Worm (Caenorhabditis elegans) whole organism, L1 larva: ENCODE results near the gene AH9.6.

Source experiments
- C16A3.4 ChIP-seq: fragments of 150-350 bp; optimal IDR thresholded peaks from 2 replicates; lab custom pipeline; 2014; ENCODE audit warnings: missing biosample characterization, missing genetic modification characterization
- C34B4.2 ChIP-seq: sonication (generic microtip); optimal IDR thresholded peaks from 2 replicates; lab custom pipeline; 2017; ENCODE audit warnings: mild to moderate bottlenecking, missing genetic modification characterization, missing compliant biosample characterization
- Y116A8C.19 ChIP-seq: sonication (generic microtip); optimal IDR thresholded peaks from 2 replicates; lab custom pipeline; 2016; ENCODE audit warnings: missing compliant biosample characterization, missing genetic modification characterization, borderline replicate concordance
- aly-2 ChIP-seq: fragments of 150-350 bp; optimal IDR thresholded peaks from 2 replicates; lab custom pipeline; 2014; ENCODE audit warnings: missing biosample characterization, missing genetic modification characterization
- blmp-1 ChIP-seq: fragments of 150-350 bp; optimal IDR thresholded peaks from 2 replicates; lab custom pipeline; 2014; ENCODE audit warnings: missing biosample characterization, missing genetic modification characterization
- ceh-82 ChIP-seq, 3 experiments: fragments of 150-350 bp in 1 of 3; sonication (generic microtip) in 2 of 3; optimal IDR thresholded peaks; 2 replicates each; lab custom pipeline; 2014 to 2017; ENCODE audit warnings: missing biosample characterization in 3 of 3, missing genetic modification characterization in 3 of 3
- ces-1 ChIP-seq: fragments of 150-350 bp; optimal IDR thresholded peaks from 2 replicates; lab custom pipeline; 2014; ENCODE audit warnings: missing biosample characterization, missing genetic modification reagents, missing genetic modification characterization
- dpl-1 ChIP-seq, 3 experiments: fragments of 150-350 bp in 2 of 3; sonication (generic microtip) in 1 of 3; optimal IDR thresholded peaks; 2 replicates each; lab custom pipeline; 2014 to 2017; ENCODE audit warnings: missing biosample characterization in 3 of 3, missing genetic modification characterization in 3 of 3, missing genetic modification reagents in 3 of 3
- dsc-1 ChIP-seq: sonication (generic microtip); optimal IDR thresholded peaks from 2 replicates; lab custom pipeline; 2016; ENCODE audit warnings: mild to moderate bottlenecking, missing genetic modification characterization, missing compliant biosample characterization
- efl-1 ChIP-seq, 4 experiments: fragments of 150-350 bp; optimal IDR thresholded peaks in 3 of 4; peaks in 1 of 4; 1 replicate in 1 of 4; 2 replicates in 3 of 4; lab custom pipeline; 2014; ENCODE audit warnings: missing biosample characterization in 2 of 4, missing genetic modification characterization in 2 of 4, missing genetic modification reagents in 2 of 4
- egl-27 ChIP-seq, 2 experiments: fragments of 150-350 bp in 1 of 2; sonication (generic microtip); optimal IDR thresholded peaks; 3 replicates each; lab custom pipeline; 2017 to 2018; ENCODE audit warnings: missing biosample characterization in 2 of 2, missing genetic modification characterization in 2 of 2, missing genetic modification reagents in 2 of 2
- elt-3 ChIP-seq, 6 experiments: fragments of 150-350 bp in 1 of 6; sonication (generic microtip); optimal IDR thresholded peaks; 2 replicates each; lab custom pipeline; 2017 to 2018; ENCODE audit warnings: missing biosample characterization in 6 of 6, missing genetic modification characterization in 6 of 6, inconsistent platforms in 1 of 6
- grh-1 ChIP-seq: fragments of 200-800 bp; sonication (Bioruptor generic); IDR thresholded peaks from 2 replicates; pipeline ENCODE4 v1.3.6; 2022; ENCODE audit warnings: missing genetic modification reagents, missing genetic modification characterization, missing compliant biosample characterization
- hpl-2 ChIP-seq: fragments of 150-350 bp; optimal IDR thresholded peaks from 2 replicates; lab custom pipeline; 2014; ENCODE audit warnings: missing biosample characterization, missing genetic modification reagents, missing genetic modification characterization
- irx-1 ChIP-seq: sonication (generic microtip); optimal IDR thresholded peaks from 2 replicates; lab custom pipeline; 2016; ENCODE audit warnings: missing genetic modification characterization, missing compliant biosample characterization
- jun-1 ChIP-seq: fragments of 150-350 bp; optimal IDR thresholded peaks from 2 replicates; lab custom pipeline; 2014; ENCODE audit warnings: missing biosample characterization, missing genetic modification reagents, missing genetic modification characterization
- lin-13 ChIP-seq: fragments of 150-350 bp; optimal IDR thresholded peaks from 2 replicates; lab custom pipeline; 2014; ENCODE audit warnings: missing biosample characterization, missing genetic modification reagents, missing genetic modification characterization
- lin-14 ChIP-seq: fragments of 200-800 bp; sonication (Bioruptor generic); optimal IDR thresholded peaks from 2 replicates; lab custom pipeline; 2018; ENCODE audit warnings: mild to moderate bottlenecking, missing genetic modification characterization, moderate library complexity, missing compliant biosample characterization
- lin-15B ChIP-seq: fragments of 150-350 bp; sonication (generic microtip); optimal IDR thresholded peaks from 3 replicates; lab custom pipeline; 2014; ENCODE audit warnings: missing biosample characterization, missing genetic modification characterization
- lin-39 ChIP-seq: fragments of 150-350 bp; optimal IDR thresholded peaks from 2 replicates; lab custom pipeline; 2014; ENCODE audit warnings: missing biosample characterization, missing genetic modification reagents, missing genetic modification characterization
- lir-3 ChIP-seq: sonication (generic microtip); optimal IDR thresholded peaks from 2 replicates; lab custom pipeline; 2016; ENCODE audit warnings: mild to moderate bottlenecking, missing genetic modification characterization, moderate library complexity, missing compliant biosample characterization; ENCODE audit not compliant: poor library complexity
- mab-9 ChIP-seq: fragments of 200-800 bp; sonication (Bioruptor generic); IDR thresholded peaks from 2 replicates; pipeline ENCODE4 v1.3.6; 2022; ENCODE audit warnings: missing genetic modification reagents, missing genetic modification characterization, missing compliant biosample characterization
- mep-1 ChIP-seq: fragments of 150-350 bp; optimal IDR thresholded peaks from 2 replicates; lab custom pipeline; 2014; ENCODE audit warnings: missing biosample characterization, missing genetic modification characterization
- nhr-28 ChIP-seq: fragments of 150-350 bp; optimal IDR thresholded peaks from 2 replicates; lab custom pipeline; 2014; ENCODE audit warnings: missing biosample characterization, missing genetic modification characterization
- nhr-85 ChIP-seq: sonication (generic microtip); peaks from one replicate; lab custom pipeline; 2016; ENCODE audit warnings: missing genetic modification characterization, inconsistent platforms, missing compliant biosample characterization
- pag-3 ChIP-seq: sonication (generic microtip); optimal IDR thresholded peaks from 2 replicates; lab custom pipeline; 2017; ENCODE audit warnings: missing genetic modification characterization, mild to moderate bottlenecking, missing compliant biosample characterization, antibody characterized with exemption, borderline replicate concordance; ENCODE audit not compliant: insufficient read depth
- pax-3 ChIP-seq: fragments of 200-800 bp; sonication (Bioruptor generic); optimal IDR thresholded peaks from 2 replicates; lab custom pipeline; 2018; ENCODE audit warnings: mild to moderate bottlenecking, missing genetic modification characterization, moderate library complexity, missing compliant biosample characterization
- pqm-1 ChIP-seq: sonication (generic microtip); optimal IDR thresholded peaks from 3 replicates; lab custom pipeline; 2017; ENCODE audit warnings: missing biosample characterization, missing genetic modification characterization
- rnt-1 ChIP-seq: sonication (generic microtip); optimal IDR thresholded peaks from 2 replicates; lab custom pipeline; 2016; ENCODE audit warnings: mild to moderate bottlenecking, missing genetic modification characterization, moderate library complexity, missing compliant biosample characterization
- snpc-4 ChIP-seq: fragments of 150-350 bp; optimal IDR thresholded peaks from 2 replicates; lab custom pipeline; 2014; ENCODE audit warnings: missing biosample characterization, missing genetic modification characterization
- snu-23 ChIP-seq: sonication (generic microtip); optimal IDR thresholded peaks from 2 replicates; lab custom pipeline; 2016; ENCODE audit warnings: missing genetic modification characterization, missing compliant biosample characterization
- unc-130 ChIP-seq: fragments of 150-350 bp; optimal IDR thresholded peaks from 2 replicates; lab custom pipeline; 2017; ENCODE audit warnings: missing biosample characterization, missing genetic modification characterization, inconsistent platforms
- unc-62 ChIP-seq: fragments of 150-350 bp; optimal IDR thresholded peaks from 2 replicates; lab custom pipeline; 2014; ENCODE audit warnings: missing biosample characterization, missing genetic modification reagents, missing genetic modification characterization
- unc-98 ChIP-seq: fragments of 200-800 bp; sonication (Bioruptor generic); IDR thresholded peaks from 2 replicates; pipeline ENCODE4 v1.3.6; 2022; ENCODE audit warnings: missing genetic modification characterization, missing compliant biosample characterization
- zip-4 ChIP-seq: fragments of 200-800 bp; sonication (Bioruptor generic); optimal IDR thresholded peaks from 2 replicates; lab custom pipeline; 2018; ENCODE audit warnings: mild to moderate bottlenecking, missing genetic modification characterization, moderate library complexity, missing compliant biosample characterization

The AH9.6 gene

DNA sequence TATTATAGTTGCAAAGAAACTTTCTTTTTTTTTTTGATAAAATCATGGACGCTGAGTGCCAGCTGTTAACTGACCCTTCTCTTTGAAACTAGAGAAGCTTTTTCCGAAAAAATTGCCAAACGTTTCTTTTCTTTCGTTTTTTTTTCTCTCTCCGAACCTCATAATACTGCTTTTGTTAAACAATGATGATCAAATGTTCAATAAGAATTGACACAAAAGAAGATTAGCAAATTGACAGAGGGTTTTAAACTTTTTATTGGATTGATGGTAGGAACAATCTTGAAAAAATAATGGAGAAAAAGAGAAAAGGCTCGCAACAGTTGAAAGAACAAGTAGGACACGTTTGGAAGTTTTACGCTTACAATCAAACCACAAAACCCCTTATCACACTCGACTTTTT, 47.1 kb downstream of the AH9.6 start, which contains the start of gene hex-1:
Gene hex-1 (plus strand): TSS at position 301 of the 400 bp plus-strand sequence.
- TF ChIP-seq hpl-2 (GFP tag; lab: Kevin White, UChicago) = no peak
- TF ChIP-seq mab-9 (GFP tag; lab: Robert Waterston, UW) = no peak
- TF ChIP-seq lir-3 (tag; lab: Kevin White, UChicago) = no peak
- no peak for TF ChIP-seq ceh-82 (tag; optimal IDR thresholded peaks at IDR 0.05; lab: Kevin White, UChicago)
- TF ChIP-seq unc-98 (GFP tag; lab: Robert Waterston, UW) = no peak
- TF ChIP-seq unc-130 (tag; lab: Kevin White, UChicago) = no peak
- TF ChIP-seq unc-62 = no peak
- TF ChIP-seq pax-3 = no peak
- no peak for TF ChIP-seq dpl-1 (GFP tag; optimal IDR thresholded peaks at IDR 0.05; lab: Kevin White, UChicago)

DNA sequence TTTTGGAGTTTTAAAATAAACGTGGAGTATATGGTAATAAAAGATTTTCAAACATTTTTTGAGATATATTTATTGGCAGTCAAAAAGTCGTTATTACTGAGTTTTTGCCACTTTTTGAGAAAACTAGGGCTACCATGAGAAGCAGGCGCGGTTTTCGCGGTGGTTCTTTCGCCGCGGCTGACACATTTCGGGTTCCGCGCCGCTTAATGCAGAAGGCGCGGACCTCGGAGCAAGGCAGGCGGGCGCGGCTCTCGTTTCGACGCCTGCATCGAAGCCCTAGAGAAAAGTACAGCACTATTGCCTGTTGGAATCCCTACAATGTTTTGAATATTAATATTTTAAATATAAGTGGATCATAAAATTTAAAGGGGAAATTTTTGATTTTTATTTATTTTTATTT, 48.5 kb downstream of the AH9.6 start:
- TF ChIP-seq irx-1 (tag; lab: Kevin White, UChicago) (no peak), lin-13 (GFP tag; lab: Kevin White, UChicago) (no peak), unc-98 (GFP tag; lab: Robert Waterston, UW) (no peak), nhr-28 (tag; lab: Kevin White, UChicago) (no peak), rnt-1 (tag; lab: Kevin White, UChicago) (peak; percentile 27), dsc-1 (tag; lab: Kevin White, UChicago) (no peak), snpc-4 (tag; lab: Kevin White, UChicago) (peak; percentile 61), C16A3.4 (tag; lab: Kevin White, UChicago) (no peak), jun-1 (tag; lab: Kevin White, UChicago) (no peak), Y116A8C.19 (tag; lab: Kevin White, UChicago) (no peak), lin-15B (no peak), elt-3 (tag; optimal IDR thresholded peaks at IDR 0.05; lab: Kevin White, UChicago) (no peak), dpl-1 (GFP tag; optimal IDR thresholded peaks at IDR 0.05; lab: Kevin White, UChicago) (no peak), pqm-1 (tag; lab: Kevin White, UChicago) (no peak), zip-4 (no peak), pag-3 (no peak), snu-23 (no peak)

ce11 chrX:2219006-2219405, 48.9 kb downstream of the AH9.6 start:
- TF ChIP-seq mep-1 (no peak), blmp-1 (tag; lab: Kevin White, UChicago) (peak; percentile 98)

DNA sequence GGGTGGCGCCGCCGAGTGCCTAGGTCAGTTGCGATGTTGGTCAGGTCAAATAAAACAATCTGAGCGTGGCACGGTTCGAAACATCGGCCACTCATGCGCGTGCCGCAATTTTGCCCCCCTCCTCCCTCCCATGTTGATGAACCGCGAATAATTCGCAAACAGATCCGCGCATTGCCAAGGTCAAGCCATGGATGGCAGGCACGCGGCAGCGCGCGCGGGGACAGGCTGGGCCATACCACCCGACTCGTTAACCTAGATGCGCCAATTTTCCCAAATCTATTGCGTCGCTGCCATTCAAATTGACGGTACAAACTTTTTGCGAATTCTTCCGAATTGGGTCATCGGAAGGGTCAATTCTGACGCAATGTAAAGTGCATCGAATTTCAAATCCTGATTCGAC, 51.3 kb downstream of the AH9.6 start:
- TF ChIP-seq lin-39 (tag; lab: Kevin White, UChicago) (no peak), unc-130 (tag; lab: Kevin White, UChicago) (no peak), nhr-85 (tag; lab: Kevin White, UChicago) (peak; percentile 81), grh-1 (peak; percentile 41; the same call in 1 of the 2 replicates), aly-2 (no peak), dpl-1 (GFP tag; optimal IDR thresholded peaks at IDR 0.05; lab: Kevin White, UChicago) (no peak), egl-27 (tag; optimal IDR thresholded peaks at IDR 0.05; lab: Kevin White, UChicago) (peak in 1 of 2 experiments; percentile 5), ces-1 (GFP tag; lab: Kevin White, UChicago) (no peak), C34B4.2 (tag; lab: Kevin White, UChicago) (no peak), lin-14 (peak; percentile 61), blmp-1 (tag; lab: Kevin White, UChicago) (peak; percentile 83), efl-1 (optimal IDR thresholded peaks at IDR 0.05; lab: Kevin White, UChicago) (no peak), efl-1 (GFP tag; optimal IDR thresholded peaks at IDR 0.05 in 1 of 2; lab: Kevin White, UChicago) (peak in 1 of 2 experiments; percentile 60)
- TF ChIP-seq, all 84 proteins: peak for 6
